Fruit fly (Drosophila melanogaster): Measurements from ENCODE around the gene Asciz.

- TF ChIP-seq ttk (optimal IDR thresholded peaks at IDR 0.05): no peak
- TF ChIP-seq insv (optimal IDR thresholded peaks at IDR 0.05): no peak
These were observed 41.5 kb downstream of the Asciz start for dm6 chr3L:3124519-3124918.

Measured in Kc167 (cell line).